Worm (Caenorhabditis elegans) whole organism, late embryonic: ENCODE data around the gene F56D2.2.

ENCODE experiments used
- C08G9.2 ChIP-seq: sonication (generic microtip); optimal IDR thresholded peaks from 2 replicates; lab custom pipeline; 2016; ENCODE audit warnings: mild to moderate bottlenecking, missing genetic modification characterization, moderate library complexity, missing compliant biosample characterization
- F13H6.1 ChIP-seq: sonication (generic microtip); optimal IDR thresholded peaks from 2 replicates; lab custom pipeline; 2016; ENCODE audit warnings: missing genetic modification characterization, missing compliant biosample characterization
- T23F11.4 ChIP-seq: fragments of 200-800 bp; sonication (Bioruptor generic); optimal IDR thresholded peaks from 2 replicates; lab custom pipeline; 2018; ENCODE audit warnings: mild to moderate bottlenecking, missing genetic modification characterization, missing compliant biosample characterization
- ahr-1 ChIP-seq: sonication (generic microtip); optimal IDR thresholded peaks from 2 replicates; lab custom pipeline; 2016; ENCODE audit warnings: missing genetic modification characterization, missing compliant biosample characterization
- ceh-14 ChIP-seq: sonication (generic microtip); optimal IDR thresholded peaks from 2 replicates; lab custom pipeline; 2016; ENCODE audit warnings: missing genotype, missing genetic modification characterization, missing compliant biosample characterization
- ceh-18 ChIP-seq: sonication (generic microtip); optimal IDR thresholded peaks from 2 replicates; lab custom pipeline; 2016; ENCODE audit warnings: missing genetic modification characterization, missing compliant biosample characterization
- ceh-19 ChIP-seq: fragments of 200-800 bp; sonication (Bioruptor generic); optimal IDR thresholded peaks from 2 replicates; lab custom pipeline; 2018; ENCODE audit warnings: mild to moderate bottlenecking, missing genetic modification characterization, missing compliant biosample characterization
- ceh-22 ChIP-seq: sonication (generic microtip); optimal IDR thresholded peaks from 2 replicates; lab custom pipeline; 2017; ENCODE audit warnings: missing biosample characterization, missing genetic modification characterization
- ceh-24 ChIP-seq: sonication (generic microtip); optimal IDR thresholded peaks from 2 replicates; lab custom pipeline; 2016; ENCODE audit warnings: mild to moderate bottlenecking, missing genetic modification characterization, missing compliant biosample characterization
- ceh-30 ChIP-seq: fragments of 150-350 bp; optimal IDR thresholded peaks from 2 replicates; lab custom pipeline; 2014; ENCODE audit warnings: missing biosample characterization, missing genetic modification characterization
- ceh-31 ChIP-seq: sonication (generic microtip); optimal IDR thresholded peaks from 2 replicates; lab custom pipeline; 2016; ENCODE audit warnings: missing genetic modification characterization, missing compliant biosample characterization
- ceh-34 ChIP-seq: sonication (generic microtip); optimal IDR thresholded peaks from 2 replicates; lab custom pipeline; 2016; ENCODE audit warnings: mild to moderate bottlenecking, missing genetic modification characterization, missing compliant biosample characterization
- ceh-6 ChIP-seq: fragments of 200-800 bp; sonication (Bioruptor generic); optimal IDR thresholded peaks from 2 replicates; lab custom pipeline; 2018; ENCODE audit warnings: mild to moderate bottlenecking, missing genetic modification characterization, missing compliant biosample characterization
- ceh-9 ChIP-seq: sonication (generic microtip); optimal IDR thresholded peaks from 2 replicates; lab custom pipeline; 2016; ENCODE audit warnings: mild to moderate bottlenecking, missing genetic modification characterization, inconsistent platforms, missing compliant biosample characterization
- che-1 ChIP-seq: sonication (generic microtip); optimal IDR thresholded peaks from 2 replicates; lab custom pipeline; 2016; ENCODE audit warnings: mild to moderate bottlenecking, missing genetic modification characterization, missing compliant biosample characterization
- dmd-4 ChIP-seq: sonication (generic microtip); optimal IDR thresholded peaks from 2 replicates; lab custom pipeline; 2016; ENCODE audit warnings: borderline replicate concordance, missing genetic modification characterization, missing compliant biosample characterization
- elt-2 ChIP-seq: sonication (generic microtip); optimal IDR thresholded peaks from 2 replicates; lab custom pipeline; 2016; ENCODE audit warnings: missing genetic modification reagents, missing genetic modification characterization, missing compliant biosample characterization
- elt-4 ChIP-seq: sonication (generic microtip); optimal IDR thresholded peaks from 2 replicates; lab custom pipeline; 2016; ENCODE audit warnings: missing genetic modification characterization, missing compliant biosample characterization
- ets-4 ChIP-seq: sonication (generic microtip); optimal IDR thresholded peaks from 2 replicates; lab custom pipeline; 2016; ENCODE audit warnings: missing genetic modification characterization, missing compliant biosample characterization
- eyg-1 ChIP-seq: sonication (generic microtip); optimal IDR thresholded peaks from 2 replicates; lab custom pipeline; 2016; ENCODE audit warnings: missing genotype, missing genetic modification characterization, missing compliant biosample characterization
- gmeb-2 ChIP-seq: sonication (generic microtip); optimal IDR thresholded peaks from 2 replicates; lab custom pipeline; 2016; ENCODE audit warnings: missing genetic modification characterization, inconsistent platforms, missing compliant biosample characterization
- hlh-13 ChIP-seq: fragments of 200-800 bp; sonication (Bioruptor generic); optimal IDR thresholded peaks from 2 replicates; lab custom pipeline; 2018; ENCODE audit warnings: mild to moderate bottlenecking, missing genetic modification characterization, missing compliant biosample characterization
- hlh-30 ChIP-seq: sonication (generic microtip); optimal IDR thresholded peaks from 2 replicates; lab custom pipeline; 2017; ENCODE audit warnings: antibody characterized with exemption, missing genetic modification characterization, missing compliant biosample characterization; ENCODE audit not compliant: insufficient read depth
- hlh-6 ChIP-seq: sonication (generic microtip); optimal IDR thresholded peaks from 2 replicates; lab custom pipeline; 2016; ENCODE audit warnings: missing genotype, missing genetic modification characterization, missing compliant biosample characterization
- lin-11 ChIP-seq: fragments of 200-800 bp; sonication (Bioruptor generic); optimal IDR thresholded peaks from 2 replicates; lab custom pipeline; 2018; ENCODE audit warnings: mild to moderate bottlenecking, missing genetic modification characterization, missing compliant biosample characterization
- nfya-1 ChIP-seq: sonication (generic microtip); optimal IDR thresholded peaks from 2 replicates; lab custom pipeline; 2017; ENCODE audit warnings: missing genetic modification characterization, mild to moderate bottlenecking, missing compliant biosample characterization, antibody characterized with exemption, moderate library complexity
- nhr-11 ChIP-seq: fragments of 150-350 bp; optimal IDR thresholded peaks from 2 replicates; lab custom pipeline; 2014; ENCODE audit warnings: missing biosample characterization, missing genetic modification characterization
- odd-2 ChIP-seq: sonication (generic microtip); optimal IDR thresholded peaks from 2 replicates; lab custom pipeline; 2017; ENCODE audit warnings: antibody characterized with exemption, mild to moderate bottlenecking, missing genetic modification characterization, missing compliant biosample characterization
- pha-4 ChIP-seq: fragments of 150-350 bp; optimal IDR thresholded peaks from 2 replicates; lab custom pipeline; 2018; ENCODE audit warnings: missing biosample characterization, missing genetic modification reagents, missing genetic modification characterization
- pros-1 ChIP-seq: fragments of 150-350 bp; optimal IDR thresholded peaks from 2 replicates; lab custom pipeline; 2014; ENCODE audit warnings: missing biosample characterization, missing genetic modification reagents, missing genetic modification characterization
- sdc-2 ChIP-seq: sonication (generic microtip); optimal IDR thresholded peaks from 2 replicates; lab custom pipeline; 2016; ENCODE audit warnings: missing genotype, missing genetic modification characterization, missing compliant biosample characterization
- sox-2 ChIP-seq: fragments of 200-800 bp; sonication (Bioruptor generic); IDR thresholded peaks from 2 replicates; pipeline ENCODE4 v1.3.6; 2022; ENCODE audit warnings: missing genetic modification reagents, missing genetic modification characterization, missing compliant biosample characterization
- syd-9 ChIP-seq: sonication (generic microtip); optimal IDR thresholded peaks from 2 replicates; lab custom pipeline; 2016; ENCODE audit warnings: mild to moderate bottlenecking, missing genetic modification characterization, moderate library complexity, missing compliant biosample characterization
- tbx-2 ChIP-seq: sonication (generic microtip); optimal IDR thresholded peaks from 2 replicates; lab custom pipeline; 2016; ENCODE audit warnings: missing genetic modification characterization, missing compliant biosample characterization
- ttx-3 ChIP-seq: sonication (generic microtip); optimal IDR thresholded peaks from 2 replicates; lab custom pipeline; 2016; ENCODE audit warnings: missing genetic modification reagents, missing genetic modification characterization, missing compliant biosample characterization
- unc-55 ChIP-seq: sonication (generic microtip); optimal IDR thresholded peaks from 2 replicates; lab custom pipeline; 2017; ENCODE audit warnings: missing biosample characterization, missing genetic modification reagents, missing genetic modification characterization

The F56D2.2 gene

DNA sequence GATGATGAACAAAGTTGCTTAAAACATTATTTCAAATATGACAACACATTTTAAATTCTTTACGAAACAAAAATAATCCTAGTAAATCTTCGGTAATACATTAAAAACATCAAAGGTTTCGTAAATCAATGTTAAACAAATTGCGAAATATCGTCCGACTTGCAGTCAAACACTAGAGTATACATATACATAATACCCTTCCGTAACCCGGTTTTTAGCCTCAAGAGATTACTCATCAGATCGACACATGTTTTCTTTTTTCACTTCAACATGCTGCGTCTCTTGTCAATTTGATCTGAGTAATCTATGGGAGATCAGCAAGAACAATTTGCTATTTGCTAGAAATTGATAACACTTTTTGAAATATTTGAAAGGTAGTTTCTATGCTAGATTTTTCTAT is 40.8 kb upstream of the F56D2.2 start:
- TF ChIP-seq che-1 (tag; lab: Kevin White, UChicago) (no peak), pros-1 (tag; lab: Kevin White, UChicago) (no peak), syd-9 (tag; lab: Kevin White, UChicago) (no peak), gmeb-2 (no peak), hlh-6 (tag; lab: Kevin White, UChicago) (no peak), nfya-1 (tag; lab: Kevin White, UChicago) (no peak)
- TF ChIP-seq, all 69 proteins: peak for 0

ce11 chrIII:5546730-5547129 is 40.3 kb upstream of the F56D2.2 start, which contains the start of gene F09F7.5:
F09F7.5 (plus strand) TSS chrIII:5546987.
- TF ChIP-seq hlh-6 (tag; lab: Kevin White, UChicago) = no peak
- peak; percentile 26 for TF ChIP-seq elt-2 (tag; lab: Kevin White, UChicago)

- TF ChIP-seq ceh-19 (GFP tag; lab: Kevin White, UChicago) (no peak), ceh-6 (GFP tag; lab: Kevin White, UChicago) (no peak), nhr-11 (tag; lab: Kevin White, UChicago) (no peak), ets-4 (tag; lab: Kevin White, UChicago) (no peak), unc-55 (GFP tag; lab: Kevin White, UChicago) (no peak), F13H6.1 (tag; lab: Kevin White, UChicago) (no peak), ceh-14 (tag; lab: Kevin White, UChicago) (no peak), ceh-24 (tag; lab: Kevin White, UChicago) (no peak), ceh-30 (tag; lab: Kevin White, UChicago) (no peak), che-1 (tag; lab: Kevin White, UChicago) (no peak), ceh-31 (tag; lab: Kevin White, UChicago) (no peak)
These were observed 36.9 kb upstream of the F56D2.2 start for ce11 chrIII:5550193-5550592.

ce11 chrIII:5550844-5551243 is 36.2 kb upstream of the F56D2.2 start:
- TF ChIP-seq C08G9.2 (tag; lab: Kevin White, UChicago) = no peak

DNA sequence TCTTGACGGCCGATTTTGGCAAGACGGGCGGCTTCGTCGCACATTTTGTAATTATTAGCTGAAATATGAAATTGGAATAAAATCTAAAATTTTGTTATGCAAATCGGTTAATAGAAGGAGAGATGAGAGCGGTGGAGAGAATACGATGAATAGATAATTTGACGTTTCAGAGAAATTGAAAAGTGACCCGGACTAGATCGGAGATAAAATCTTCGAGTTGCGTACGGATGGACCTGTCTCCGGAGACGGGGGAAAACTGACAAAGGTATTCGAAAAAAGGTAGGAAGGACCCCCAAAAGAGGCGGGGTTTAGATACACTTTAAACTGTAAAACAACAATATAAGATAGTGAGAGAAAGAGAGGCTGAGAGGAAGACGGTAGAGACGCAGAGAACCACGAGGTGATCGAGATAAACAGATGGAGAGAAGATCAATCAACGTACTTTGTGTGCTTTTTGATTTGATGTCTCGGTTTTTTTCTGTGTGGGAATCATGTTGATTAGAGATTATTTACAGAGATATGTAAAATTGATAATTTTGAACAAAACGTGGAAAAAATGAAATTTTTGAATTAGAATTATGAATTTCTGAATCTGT is 34.9 kb upstream of the F56D2.2 start, which contains the start of gene F09F7.6:
Gene F09F7.6, minus strand, starts transcription at position 64 of the 596 bp plus-strand sequence.
- TF ChIP-seq ceh-9 (tag; lab: Kevin White, UChicago) = no peak
- TF ChIP-seq hlh-13 = no peak
- no peak for TF ChIP-seq eyg-1 (tag; lab: Kevin White, UChicago)
- TF ChIP-seq ceh-18 (tag; lab: Kevin White, UChicago) = peak; percentile 56
- TF ChIP-seq pha-4 (tag; lab: Kevin White, UChicago) = no peak
- peak; percentile 7 for TF ChIP-seq unc-55 (GFP tag; lab: Kevin White, UChicago)
- peak; percentile 31 for TF ChIP-seq hlh-30 (tag; lab: Kevin White, UChicago)

DNA sequence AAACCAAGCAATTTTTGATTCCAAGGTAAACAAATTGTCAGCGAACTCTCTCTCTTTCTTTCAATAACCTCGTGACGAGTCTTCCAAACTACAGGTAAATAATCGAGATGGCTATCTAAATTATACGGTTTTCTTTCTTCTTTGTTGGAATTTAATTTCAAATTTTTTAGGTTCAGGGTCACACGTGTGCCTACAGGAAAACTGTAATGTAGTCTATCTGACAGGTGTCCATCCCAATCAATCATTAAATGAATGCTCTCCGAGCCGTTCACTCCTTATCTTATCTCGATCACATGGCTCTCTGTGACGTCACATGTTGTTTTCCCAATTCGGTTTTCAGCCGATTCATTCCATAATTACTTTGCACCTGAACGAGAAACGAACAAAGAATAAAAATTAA is 34.0 kb upstream of the F56D2.2 start:
- TF ChIP-seq tbx-2 (tag; lab: Kevin White, UChicago) (no peak), elt-2 (tag; lab: Kevin White, UChicago) (peak; percentile 54), hlh-30 (tag; lab: Kevin White, UChicago) (peak; percentile 20)
- TF ChIP-seq, all 69 proteins: peak for 2

- TF ChIP-seq elt-4 (no peak), nhr-11 (tag; lab: Kevin White, UChicago) (no peak), ahr-1 (tag; lab: Kevin White, UChicago) (peak; percentile 84), hlh-30 (tag; lab: Kevin White, UChicago) (no peak), ceh-18 (tag; lab: Kevin White, UChicago) (peak; percentile 69), nfya-1 (tag; lab: Kevin White, UChicago) (peak; percentile 87), lin-11 (tag; lab: Kevin White, UChicago) (peak; percentile 85), T23F11.4 (GFP tag; lab: Kevin White, UChicago) (peak; percentile 80), sdc-2 (tag; lab: Kevin White, UChicago) (peak; percentile 68), ceh-22 (tag; lab: Kevin White, UChicago) (no peak), ceh-34 (tag; lab: Kevin White, UChicago) (peak; percentile 92), ceh-24 (tag; lab: Kevin White, UChicago) (peak; percentile 82), elt-2 (tag; lab: Kevin White, UChicago) (peak; percentile 98), odd-2 (tag; lab: Kevin White, UChicago) (peak; percentile 90), ets-4 (tag; lab: Kevin White, UChicago) (peak; percentile 90), sox-2 (GFP tag; lab: Robert Waterston, UW) (peak; percentile 60; the same call in 1 of the 2 replicates), dmd-4 (tag; lab: Kevin White, UChicago) (peak; percentile 56), ttx-3 (tag; lab: Kevin White, UChicago) (peak; percentile 95)
These were observed 32.1 kb upstream of the F56D2.2 start, which contains the start of the genes nmad-1 and hach-1 for ce11 chrIII:5554884-5555500. nmad-1 (minus strand) TSS chrIII:5554934. hach-1 (plus strand) TSS chrIII:5555450.
